Worm (Caenorhabditis elegans) whole organism, early embryonic: ENCODE data around the gene R06F6.8.
A peak's percentile ranks its signal among the peaks of the same experiment; 100 is the strongest.

Experiments used
- B0310.2 ChIP-seq: sonication (generic microtip); optimal IDR thresholded peaks from 2 replicates; lab custom pipeline; 2016; ENCODE audit warnings: mild to moderate bottlenecking, missing genetic modification characterization, missing compliant biosample characterization
- F13C5.2 ChIP-seq: sonication (generic microtip); optimal IDR thresholded peaks from 2 replicates; lab custom pipeline; 2017; ENCODE audit warnings: mild to moderate bottlenecking, missing genetic modification characterization, inconsistent platforms, missing compliant biosample characterization
- aly-1 ChIP-seq: sonication (generic microtip); optimal IDR thresholded peaks from 2 replicates; lab custom pipeline; 2016; ENCODE audit warnings: missing genetic modification characterization, missing compliant biosample characterization
- ama-1 ChIP-seq: fragments of 150-350 bp; optimal IDR thresholded peaks from 2 replicates; lab custom pipeline; 2014
- ceh-13 ChIP-seq: fragments of 200-800 bp; sonication (Bioruptor generic); optimal IDR thresholded peaks from 2 replicates; lab custom pipeline; 2018; ENCODE audit warnings: mild to moderate bottlenecking, missing genetic modification characterization, missing compliant biosample characterization
- ceh-36 ChIP-seq: sonication (generic microtip); optimal IDR thresholded peaks from 2 replicates; lab custom pipeline; 2016; ENCODE audit warnings: missing genetic modification characterization, inconsistent platforms, missing compliant biosample characterization
- ets-7 ChIP-seq: sonication (generic microtip); optimal IDR thresholded peaks from 2 replicates; lab custom pipeline; 2016; ENCODE audit warnings: missing genotype, missing genetic modification characterization, missing compliant biosample characterization
- flt-1 ChIP-seq: fragments of 200-800 bp; sonication (Bioruptor generic); IDR thresholded peaks from 2 replicates; pipeline ENCODE4 v1.3.6; 2022; ENCODE audit warnings: missing genetic modification characterization, missing compliant biosample characterization
- hmbx-1 ChIP-seq: sonication (generic microtip); optimal IDR thresholded peaks from 2 replicates; lab custom pipeline; 2016; ENCODE audit warnings: mild to moderate bottlenecking, missing genetic modification characterization, missing compliant biosample characterization
- hmg-4 ChIP-seq: fragments of 200-800 bp; sonication (Bioruptor generic); optimal IDR thresholded peaks from 2 replicates; lab custom pipeline; 2018; ENCODE audit warnings: mild to moderate bottlenecking, missing genetic modification characterization, missing compliant biosample characterization
- hnd-1 ChIP-seq: sonication (generic microtip); optimal IDR thresholded peaks from 2 replicates; lab custom pipeline; 2016; ENCODE audit warnings: missing genetic modification characterization, missing compliant biosample characterization
- pes-1 ChIP-seq: fragments of 200-800 bp; sonication (Bioruptor generic); IDR thresholded peaks from 2 replicates; pipeline ENCODE4 v1.3.6; 2022; ENCODE audit warnings: missing genetic modification reagents, missing genetic modification characterization, missing compliant biosample characterization
- scrt-1 ChIP-seq: fragments of 200-800 bp; sonication (Bioruptor generic); IDR thresholded peaks from 2 replicates; pipeline ENCODE4 v1.3.6; 2022; ENCODE audit warnings: missing genetic modification characterization, missing compliant biosample characterization
- sea-1 ChIP-seq: fragments of 200-800 bp; sonication (Bioruptor generic); conservative IDR thresholded peaks from 2 replicates; pipeline ENCODE4 v1.3.6; 2022; ENCODE audit warnings: missing genetic modification characterization, missing compliant biosample characterization
- tbx-11 ChIP-seq: fragments of 200-800 bp; sonication (Bioruptor generic); IDR thresholded peaks from 2 replicates; pipeline ENCODE4 v1.3.6; 2022; ENCODE audit warnings: missing genetic modification characterization, missing compliant biosample characterization
- tbx-37 ChIP-seq: fragments of 200-800 bp; sonication (Bioruptor generic); conservative IDR thresholded peaks from 2 replicates; pipeline ENCODE4 v1.3.6; 2022; ENCODE audit warnings: missing genetic modification reagents, missing genetic modification characterization, missing compliant biosample characterization
- tra-4 ChIP-seq: sonication (generic microtip); optimal IDR thresholded peaks from 2 replicates; lab custom pipeline; 2017; ENCODE audit warnings: missing genetic modification characterization, missing compliant biosample characterization

Gene R06F6.8

ce11 chrII:10859359-10859758 is 39.6 kb upstream of the R06F6.8 start:
- TF ChIP-seq ama-1 (lab: Kevin White, UChicago) (no peak), ceh-36 (tag; lab: Kevin White, UChicago) (no peak), flt-1 (no peak), tbx-11 (GFP tag; lab: Robert Waterston, UW) (no peak), aly-1 (tag; lab: Kevin White, UChicago) (no peak), ets-7 (tag; lab: Kevin White, UChicago) (no peak), pes-1 (GFP tag; lab: Robert Waterston, UW) (no peak), B0310.2 (no peak), hmg-4 (no peak), tbx-37 (GFP tag; lab: Robert Waterston, UW) (no peak), hmbx-1 (tag; lab: Kevin White, UChicago) (no peak), tra-4 (tag; lab: Kevin White, UChicago) (no peak), hnd-1 (tag; lab: Kevin White, UChicago) (no peak)

- TF ChIP-seq hmbx-1 (tag; lab: Kevin White, UChicago), result no peak
- TF ChIP-seq aly-1 (tag; lab: Kevin White, UChicago), result no peak
- TF ChIP-seq ceh-13 (GFP tag; lab: Kevin White, UChicago), result no peak
- no peak for TF ChIP-seq B0310.2
- no peak for TF ChIP-seq tra-4 (tag; lab: Kevin White, UChicago)
- no peak for TF ChIP-seq pes-1 (GFP tag; lab: Robert Waterston, UW)
These were observed 37.3 kb upstream of the R06F6.8 start, which contains the start of gene M106.7 for ce11 chrII:10857077-10857476. Gene M106.7 (minus strand): TSS chrII:10857177.

ce11 chrII:10852880-10853279 is 33.1 kb upstream of the R06F6.8 start:
- TF ChIP-seq scrt-1 (GFP tag; lab: Robert Waterston, UW) (no peak), tbx-37 (GFP tag; lab: Robert Waterston, UW) (no peak), ets-7 (tag; lab: Kevin White, UChicago) (no peak), tra-4 (tag; lab: Kevin White, UChicago) (no peak), flt-1 (no peak), tbx-11 (GFP tag; lab: Robert Waterston, UW) (no peak), sea-1 (GFP tag; lab: Robert Waterston, UW) (no peak), ceh-36 (tag; lab: Kevin White, UChicago) (no peak), ceh-13 (GFP tag; lab: Kevin White, UChicago) (no peak), pes-1 (GFP tag; lab: Robert Waterston, UW) (no peak), hmbx-1 (tag; lab: Kevin White, UChicago) (no peak), hmg-4 (no peak), ama-1 (lab: Kevin White, UChicago) (no peak), hnd-1 (tag; lab: Kevin White, UChicago) (no peak), F13C5.2 (tag; lab: Kevin White, UChicago) (no peak), B0310.2 (no peak), aly-1 (tag; lab: Kevin White, UChicago) (no peak)

- TF ChIP-seq hmg-4 (peak; percentile 46), tbx-37 (GFP tag; lab: Robert Waterston, UW) (no peak)
These were observed 31.3 kb upstream of the R06F6.8 start for ce11 chrII:10851110-10851509.

ce11 chrII:10849903-10850302 is 30.1 kb upstream of the R06F6.8 start, which contains the start of gene M106.2:
Gene M106.2 (minus strand): TSS chrII:10850003.
- TF ChIP-seq hmbx-1 (tag; lab: Kevin White, UChicago), result no peak
- TF ChIP-seq flt-1, result no peak
- no peak for TF ChIP-seq tbx-37 (GFP tag; lab: Robert Waterston, UW)
- no peak for TF ChIP-seq sea-1 (GFP tag; lab: Robert Waterston, UW)
- TF ChIP-seq F13C5.2 (tag; lab: Kevin White, UChicago), result no peak
- TF ChIP-seq ama-1 (lab: Kevin White, UChicago), result no peak
- no peak for TF ChIP-seq hmg-4
- TF ChIP-seq tbx-11 (GFP tag; lab: Robert Waterston, UW), result no peak
- no peak for TF ChIP-seq ceh-36 (tag; lab: Kevin White, UChicago)
- TF ChIP-seq pes-1 (GFP tag; lab: Robert Waterston, UW), result no peak
- no peak for TF ChIP-seq tra-4 (tag; lab: Kevin White, UChicago)
- no peak for TF ChIP-seq B0310.2
- no peak for TF ChIP-seq aly-1 (tag; lab: Kevin White, UChicago)
- TF ChIP-seq ceh-13 (GFP tag; lab: Kevin White, UChicago), result no peak
- no peak for TF ChIP-seq hnd-1 (tag; lab: Kevin White, UChicago)
- TF ChIP-seq scrt-1 (GFP tag; lab: Robert Waterston, UW), result no peak
- no peak for TF ChIP-seq ets-7 (tag; lab: Kevin White, UChicago)

ce11 chrII:10847057-10847456 is 27.3 kb upstream of the R06F6.8 start:
- TF ChIP-seq tbx-37 (GFP tag; lab: Robert Waterston, UW), result no peak
- no peak for TF ChIP-seq flt-1
- no peak for TF ChIP-seq hmg-4
- TF ChIP-seq ceh-13 (GFP tag; lab: Kevin White, UChicago), result no peak
- no peak for TF ChIP-seq tbx-11 (GFP tag; lab: Robert Waterston, UW)
- no peak for TF ChIP-seq ama-1 (lab: Kevin White, UChicago)
- TF ChIP-seq hmbx-1 (tag; lab: Kevin White, UChicago), result no peak
- no peak for TF ChIP-seq sea-1 (GFP tag; lab: Robert Waterston, UW)
- TF ChIP-seq B0310.2, result no peak
- TF ChIP-seq tra-4 (tag; lab: Kevin White, UChicago), result no peak

- TF ChIP-seq hnd-1 (tag; lab: Kevin White, UChicago), result no peak
- TF ChIP-seq tbx-11 (GFP tag; lab: Robert Waterston, UW), result no peak
- no peak for TF ChIP-seq sea-1 (GFP tag; lab: Robert Waterston, UW)
- no peak for TF ChIP-seq aly-1 (tag; lab: Kevin White, UChicago)
- TF ChIP-seq ceh-36 (tag; lab: Kevin White, UChicago), result no peak
- TF ChIP-seq ama-1 (lab: Kevin White, UChicago), result no peak
- no peak for TF ChIP-seq flt-1
- no peak for TF ChIP-seq ets-7 (tag; lab: Kevin White, UChicago)
- TF ChIP-seq hmbx-1 (tag; lab: Kevin White, UChicago), result no peak
- TF ChIP-seq scrt-1 (GFP tag; lab: Robert Waterston, UW), result no peak
- TF ChIP-seq tbx-37 (GFP tag; lab: Robert Waterston, UW), result no peak
- TF ChIP-seq tra-4 (tag; lab: Kevin White, UChicago), result no peak
- no peak for TF ChIP-seq hmg-4
- TF ChIP-seq B0310.2, result no peak
- no peak for TF ChIP-seq F13C5.2 (tag; lab: Kevin White, UChicago)
These were observed 23.7 kb upstream of the R06F6.8 start, which contains the start of gene M106.8 for ce11 chrII:10843527-10843926. Gene M106.8 (minus strand): TSS chrII:10843627.
